Worm (Caenorhabditis elegans): ENCODE data around the gene cdc-50.B.

cdc-50.B gene

ce11 chrIV:8752492-8752891 is 12.2 kb upstream of the cdc-50.B start (continued):
- TF ChIP-seq repo-1 (tag; optimal IDR thresholded peaks at IDR 0.05) (no peak), hmg-1.2 (GFP tag; IDR thresholded peaks at IDR 0.05) (0 out of 2 replicates have a peak, but pooled peaks have one; percentile 21), F37B4.10 (GFP tag; IDR thresholded peaks at IDR 0.05) (no peak), nhr-80 (tag; optimal IDR thresholded peaks at IDR 0.05) (no peak), pbrm-1 (GFP tag; IDR thresholded peaks at IDR 0.05) (no peak)

ce11 chrIV:8754146-8754545 is 10.5 kb upstream of the cdc-50.B start:
- TF ChIP-seq ceh-91 (GFP tag; IDR thresholded peaks at IDR 0.05) = no peak
- no peak for TF ChIP-seq F52B5.7 (tag; optimal IDR thresholded peaks at IDR 0.05)
- TF ChIP-seq snpc-4 (GFP tag; optimal IDR thresholded peaks at IDR 0.05) = no peak
- no peak for TF ChIP-seq snpc-4 (tag; optimal IDR thresholded peaks at IDR 0.05)
- TF ChIP-seq efl-1 (GFP tag; optimal IDR thresholded peaks at IDR 0.05) = peak; percentile 0
- no peak for TF ChIP-seq hmg-20 (GFP tag; IDR thresholded peaks at IDR 0.05)
- TF ChIP-seq fkh-3 (tag; optimal IDR thresholded peaks at IDR 0.05) = no peak
- TF ChIP-seq lag-1 (GFP tag; IDR thresholded peaks at IDR 0.05) = no peak
- no peak for TF ChIP-seq madf-6 (GFP tag; IDR thresholded peaks at IDR 0.05)
- TF ChIP-seq Y79H2A.3 (GFP tag; conservative IDR thresholded peaks at IDR 0.05) = no peak
- no peak for TF ChIP-seq hlh-12 (tag; optimal IDR thresholded peaks at IDR 0.05)
- TF ChIP-seq mes-4 (tag; optimal IDR thresholded peaks at IDR 0.05) = no peak
- no peak for TF ChIP-seq bed-2 (GFP tag; IDR thresholded peaks at IDR 0.05)
- TF ChIP-seq Y53F4B.3 (GFP tag; IDR thresholded peaks at IDR 0.05) = no peak
- peak; percentile 79 for TF ChIP-seq lsl-1 (GFP tag; optimal IDR thresholded peaks at IDR 0.05)
- no peak for TF ChIP-seq atf-7 (tag; optimal IDR thresholded peaks at IDR 0.05)
- TF ChIP-seq B0019.2 (GFP tag; conservative IDR thresholded peaks at IDR 0.05) = no peak
- TF ChIP-seq madf-8 (GFP tag; conservative IDR thresholded peaks at IDR 0.05) = no peak
- TF ChIP-seq lin-54 (GFP tag; optimal IDR thresholded peaks at IDR 0.05) = no peak
- TF ChIP-seq B0035.1 (tag; optimal IDR thresholded peaks at IDR 0.05) = no peak
- TF ChIP-seq dox-1 (GFP tag; IDR thresholded peaks at IDR 0.05) = no peak
- TF ChIP-seq attf-5 (GFP tag; optimal IDR thresholded peaks at IDR 0.05) = no peak
- TF ChIP-seq snpc-3.4 (tag; optimal IDR thresholded peaks at IDR 0.05) = no peak
- no peak for TF ChIP-seq him-1 (tag; optimal IDR thresholded peaks at IDR 0.05)
- peak; percentile 5 for TF ChIP-seq F23B12.7 (tag; optimal IDR thresholded peaks at IDR 0.05; ENCODE audit: insufficient read depth)
- TF ChIP-seq bed-1 (GFP tag; IDR thresholded peaks at IDR 0.05) = no peak
- TF ChIP-seq xnd-1 (tag; optimal IDR thresholded peaks at IDR 0.05) = no peak
- peak; percentile 81; the same call in 1 of the 2 replicates for TF ChIP-seq F33H1.4 (GFP tag; IDR thresholded peaks at IDR 0.05)
- TF ChIP-seq C06A6.2 (GFP tag; conservative IDR thresholded peaks at IDR 0.05) = no peak
- TF ChIP-seq zim-3 (tag; optimal IDR thresholded peaks at IDR 0.05) = no peak
- TF ChIP-seq Y95B8A.8 (GFP tag; IDR thresholded peaks at IDR 0.05) = no peak

ce11 chrIV:8754727-8755126 is 9.9 kb upstream of the cdc-50.B start, which contains the start of gene elli-1:
TSS of gene elli-1 (minus strand) at chrIV:8754827.
- peak; percentile 53 for TF ChIP-seq efl-1 (GFP tag; optimal IDR thresholded peaks at IDR 0.05)
- no peak for TF ChIP-seq mcd-1 (GFP tag; IDR thresholded peaks at IDR 0.05)
- TF ChIP-seq lin-26 (GFP tag; IDR thresholded peaks at IDR 0.05) = no peak
- no peak for TF ChIP-seq let-607 (tag; optimal IDR thresholded peaks at IDR 0.05)
- TF ChIP-seq attf-6 (GFP tag; IDR thresholded peaks at IDR 0.05) = no peak
- no peak for TF ChIP-seq snpc-1.3 (tag; optimal IDR thresholded peaks at IDR 0.05; ENCODE audit: insufficient read depth)
- TF ChIP-seq ceh-100 (GFP tag; IDR thresholded peaks at IDR 0.05) = no peak
- TF ChIP-seq ZK185.1 (tag; optimal IDR thresholded peaks at IDR 0.05; ENCODE audit: poor library complexity, severe bottlenecking) = no peak
- peak; percentile 16 for TF ChIP-seq dpl-1 (GFP tag; optimal IDR thresholded peaks at IDR 0.05)
- no peak for TF ChIP-seq F10E7.11 (tag; optimal IDR thresholded peaks at IDR 0.05)
- no peak for TF ChIP-seq madf-10 (tag; optimal IDR thresholded peaks at IDR 0.05)
- no peak for TF ChIP-seq F23B12.7 (tag; optimal IDR thresholded peaks at IDR 0.05; ENCODE audit: insufficient read depth)

All from whole organism, young adult.